Worm (Caenorhabditis elegans): ENCODE data around the gene istr-1.

DNA sequence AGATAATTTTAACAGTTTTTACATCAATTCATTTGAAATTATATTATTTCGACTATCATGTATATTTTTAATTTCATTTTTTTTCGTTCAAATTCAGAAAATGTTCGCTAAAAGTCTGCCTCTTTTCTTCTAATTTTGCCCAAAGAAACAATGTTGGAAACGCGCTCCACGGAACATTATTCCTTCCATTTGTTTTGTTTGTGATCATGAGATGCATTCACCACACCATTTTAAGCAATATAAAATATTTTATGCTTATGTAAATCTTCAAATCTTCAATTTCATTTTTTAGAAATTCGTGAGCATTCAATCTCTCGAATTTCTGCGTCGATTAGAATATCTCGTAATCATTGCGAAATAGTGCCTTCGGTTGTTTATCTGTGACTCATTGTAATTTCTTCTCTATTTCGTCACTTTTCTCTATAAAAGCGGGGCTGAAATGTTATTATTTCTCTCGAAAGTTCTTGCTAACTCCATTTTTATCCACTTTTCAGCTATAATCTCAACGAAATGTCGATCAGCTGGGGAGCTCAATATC lies at the start of gene istr-1:
- TF ChIP-seq W03F9.2 (tag; optimal IDR thresholded peaks at IDR 0.05) (no peak), him-1 (tag; optimal IDR thresholded peaks at IDR 0.05) (no peak)
